Fruit fly (Drosophila melanogaster) whole organism, prepupa: ENCODE results near the gene CG12728.

Experiments
- Blimp-1 ChIP-seq: fragments of 200-800 bp; sonication (Bioruptor generic); optimal IDR thresholded peaks from 3 replicates; lab custom pipeline; 2017; ENCODE audit warnings: missing biosample characterization, missing genetic modification characterization, mild to moderate bottlenecking, moderate library complexity, missing genetic modification reagents
- CG11294 ChIP-seq: fragments of 200-800 bp; sonication (Bioruptor generic); IDR thresholded peaks from 2 replicates; pipeline ENCODE4 v1.3.6; 2022; ENCODE audit warnings: missing biosample characterization, missing genetic modification characterization
- CG11762 ChIP-seq: fragments of 200-800 bp; sonication (Bioruptor generic); optimal IDR thresholded peaks from 3 replicates; lab custom pipeline; 2016; ENCODE audit warnings: missing biosample characterization, missing genetic modification characterization; ENCODE audit not compliant: insufficient read depth
- CG15336 ChIP-seq: fragments of 200-800 bp; sonication (Bioruptor generic); IDR thresholded peaks from 2 replicates; pipeline ENCODE4 v1.3.6; 2022; ENCODE audit warnings: missing biosample characterization, missing genetic modification characterization
- CG1621 ChIP-seq: fragments of 200-800 bp; sonication (Bioruptor generic); optimal IDR thresholded peaks from 3 replicates; lab custom pipeline; 2018; ENCODE audit warnings: missing biosample characterization, mild to moderate bottlenecking, missing genetic modification characterization
- CG16779 ChIP-seq: fragments of 200-800 bp; sonication (Bioruptor generic); optimal IDR thresholded peaks from 3 replicates; lab custom pipeline; 2017; ENCODE audit warnings: missing biosample characterization, mild to moderate bottlenecking, missing genetic modification characterization
- CG3032 ChIP-seq: fragments of 200-800 bp; optimal IDR thresholded peaks from 2 replicates; lab custom pipeline; 2019; ENCODE audit warnings: missing biosample characterization, mild to moderate bottlenecking, missing genetic modification characterization, moderate library complexity
- CG31627 ChIP-seq: fragments of 200-800 bp; sonication (Bioruptor generic); optimal IDR thresholded peaks from 3 replicates; lab custom pipeline; 2016; ENCODE audit warnings: missing biosample characterization, missing genetic modification characterization
- CG32006 ChIP-seq: fragments of 200-800 bp; sonication (Bioruptor generic); optimal IDR thresholded peaks from 3 replicates; lab custom pipeline; 2017; ENCODE audit warnings: missing biosample characterization, mild to moderate bottlenecking, missing genetic modification characterization
- CG34406 ChIP-seq: fragments of 200-800 bp; sonication (Bioruptor generic); optimal IDR thresholded peaks from 3 replicates; lab custom pipeline; 2016; ENCODE audit warnings: missing biosample characterization, missing genetic modification characterization
- CG3919 ChIP-seq: fragments of 200-800 bp; sonication (Bioruptor generic); optimal IDR thresholded peaks from 3 replicates; lab custom pipeline; 2016; ENCODE audit warnings: missing biosample characterization, missing genetic modification characterization
- CG4318 ChIP-seq: fragments of 200-800 bp; sonication (Bioruptor generic); optimal IDR thresholded peaks from 3 replicates; lab custom pipeline; 2017; ENCODE audit warnings: missing biosample characterization, mild to moderate bottlenecking, missing genetic modification characterization
- CG6276 ChIP-seq: fragments of 200-800 bp; sonication (Bioruptor generic); optimal IDR thresholded peaks from 2 replicates; lab custom pipeline; 2017; ENCODE audit warnings: missing biosample characterization, mild to moderate bottlenecking, missing genetic modification characterization
- CG6792 ChIP-seq: fragments of 200-800 bp; sonication (Bioruptor generic); optimal IDR thresholded peaks from 3 replicates; lab custom pipeline; 2016; ENCODE audit warnings: missing biosample characterization, missing genetic modification characterization
- CG6808 ChIP-seq: fragments of 200-800 bp; sonication (Bioruptor generic); optimal IDR thresholded peaks from 3 replicates; lab custom pipeline; 2017; ENCODE audit warnings: missing biosample characterization, missing genetic modification characterization, mild to moderate bottlenecking, moderate library complexity, missing genetic modification reagents
- CG7368 ChIP-seq: fragments of 200-800 bp; sonication (Bioruptor generic); optimal IDR thresholded peaks from 3 replicates; lab custom pipeline; 2016; ENCODE audit warnings: missing biosample characterization, missing genetic modification characterization
- CG8119 ChIP-seq: fragments of 200-800 bp; sonication (Bioruptor generic); IDR thresholded peaks from 3 replicates; pipeline ENCODE4 v1.3.6; 2022; ENCODE audit warnings: missing biosample characterization, missing genetic modification characterization
- CG8319 ChIP-seq: fragments of 200-800 bp; sonication (Bioruptor generic); optimal IDR thresholded peaks from 3 replicates; lab custom pipeline; 2016; ENCODE audit warnings: missing biosample characterization, missing genetic modification characterization
- CG8632 ChIP-seq: fragments of 200-800 bp; sonication (Bioruptor generic); optimal IDR thresholded peaks from 3 replicates; lab custom pipeline; 2016; ENCODE audit warnings: missing biosample characterization, missing genetic modification characterization
- CG9139 ChIP-seq: fragments of 200-800 bp; sonication (Bioruptor generic); optimal IDR thresholded peaks from 3 replicates; lab custom pipeline; 2017; ENCODE audit warnings: missing biosample characterization, mild to moderate bottlenecking, missing genetic modification characterization
- Eip75B ChIP-seq: fragments of 200-800 bp; sonication (Bioruptor generic); optimal IDR thresholded peaks from 3 replicates; lab custom pipeline; 2016; ENCODE audit warnings: missing biosample characterization, missing genetic modification characterization
- Eip78C ChIP-seq: fragments of 200-800 bp; sonication (Bioruptor generic); peaks from one replicate; lab custom pipeline; 2016; ENCODE audit warnings: missing biosample characterization, missing genetic modification characterization
- Eip93F ChIP-seq: fragments of 200-800 bp; sonication (Bioruptor generic); optimal IDR thresholded peaks from 2 replicates; lab custom pipeline; 2016; ENCODE audit warnings: missing biosample characterization, mild to moderate bottlenecking, missing genetic modification characterization
- Ets21C ChIP-seq: fragments of 200-800 bp; sonication (Bioruptor generic); optimal IDR thresholded peaks from 3 replicates; lab custom pipeline; 2016; ENCODE audit warnings: missing biosample characterization, missing genetic modification characterization
- Ets96B ChIP-seq: fragments of 200-800 bp; optimal IDR thresholded peaks from 2 replicates; lab custom pipeline; 2019; ENCODE audit warnings: missing biosample characterization, mild to moderate bottlenecking, missing genetic modification characterization, moderate library complexity
- Gug ChIP-seq: fragments of 200-800 bp; sonication (Bioruptor generic); IDR thresholded peaks from 2 replicates; pipeline ENCODE4 v1.3.6; 2022; ENCODE audit warnings: missing biosample characterization, missing genetic modification characterization
- Hr38 ChIP-seq: sonication (Bioruptor generic); optimal IDR thresholded peaks from 2 replicates; lab custom pipeline; 2016; ENCODE audit warnings: missing biosample characterization, missing genetic modification characterization
- Hr39 ChIP-seq: fragments of 200-800 bp; sonication (Bioruptor generic); optimal IDR thresholded peaks from 2 replicates; lab custom pipeline; 2016; ENCODE audit warnings: missing biosample characterization, missing genetic modification characterization
- Hr4 ChIP-seq: fragments of 200-800 bp; sonication (Bioruptor generic); optimal IDR thresholded peaks from 3 replicates; lab custom pipeline; 2016; ENCODE audit warnings: missing biosample characterization, missing genetic modification characterization
- Lpt ChIP-seq: fragments of 200-800 bp; sonication (Bioruptor generic); optimal IDR thresholded peaks from 3 replicates; lab custom pipeline; 2016; ENCODE audit warnings: missing biosample characterization, missing genetic modification characterization
- Met ChIP-seq: fragments of 200-800 bp; sonication (Bioruptor generic); optimal IDR thresholded peaks from 3 replicates; lab custom pipeline; 2016; ENCODE audit warnings: missing biosample characterization, missing genetic modification characterization
- Smox ChIP-seq: fragments of 200-800 bp; sonication (Bioruptor generic); optimal IDR thresholded peaks from 3 replicates; lab custom pipeline; 2016; ENCODE audit warnings: missing biosample characterization, missing genetic modification characterization
- Sox102F ChIP-seq: fragments of 200-800 bp; sonication (Bioruptor generic); optimal IDR thresholded peaks from 2 replicates; lab custom pipeline; 2016; ENCODE audit warnings: missing biosample characterization, mild to moderate bottlenecking, missing genetic modification characterization
- Sox14 ChIP-seq: fragments of 200-800 bp; sonication (Bioruptor generic); optimal IDR thresholded peaks from 3 replicates; lab custom pipeline; 2016; ENCODE audit warnings: missing biosample characterization, missing genetic modification characterization
- Sox15 ChIP-seq: fragments of 200-800 bp; sonication (Bioruptor generic); optimal IDR thresholded peaks from 3 replicates; lab custom pipeline; 2016; ENCODE audit warnings: missing biosample characterization, missing genetic modification characterization
- achi ChIP-seq: fragments of 200-800 bp; sonication (Bioruptor generic); optimal IDR thresholded peaks from 3 replicates; lab custom pipeline; 2016; ENCODE audit warnings: missing biosample characterization, missing genetic modification characterization
- cyc ChIP-seq: fragments of 200-800 bp; sonication (Bioruptor generic); optimal IDR thresholded peaks from 3 replicates; lab custom pipeline; 2016; ENCODE audit warnings: missing biosample characterization, missing genetic modification characterization
- dac ChIP-seq: fragments of 200-800 bp; sonication (Bioruptor generic); optimal IDR thresholded peaks from 2 replicates; lab custom pipeline; 2017; ENCODE audit warnings: missing biosample characterization, mild to moderate bottlenecking, missing genetic modification characterization
- fd85E ChIP-seq: fragments of 200-800 bp; sonication (Bioruptor generic); optimal IDR thresholded peaks from 3 replicates; lab custom pipeline; 2016; ENCODE audit warnings: missing biosample characterization, missing genetic modification characterization
- lz ChIP-seq: fragments of 200-800 bp; sonication (Bioruptor generic); optimal IDR thresholded peaks from 3 replicates; lab custom pipeline; 2016; ENCODE audit warnings: missing biosample characterization, missing genetic modification characterization
- pdm3 ChIP-seq: fragments of 200-800 bp; sonication (Bioruptor generic); optimal IDR thresholded peaks from 3 replicates; lab custom pipeline; 2016; ENCODE audit warnings: missing biosample characterization, missing genetic modification characterization
- salr ChIP-seq, 2 experiments: fragments of 200-800 bp; sonication (Bioruptor generic); optimal IDR thresholded peaks; 3 replicates each; lab custom pipeline; 2016 to 2018; ENCODE audit warnings: missing biosample characterization in 2 of 2, missing genetic modification characterization in 2 of 2, mild to moderate bottlenecking in 1 of 2
- spab ChIP-seq: fragments of 200-800 bp; sonication (Bioruptor generic); optimal IDR thresholded peaks from 2 replicates; lab custom pipeline; 2017; ENCODE audit warnings: missing biosample characterization, mild to moderate bottlenecking, missing genetic modification characterization, missing genetic modification reagents
- ss ChIP-seq, 2 experiments: fragments of 200-800 bp; sonication (Bioruptor generic); optimal IDR thresholded peaks; 2 replicates in 1 of 2; 3 replicates in 1 of 2; lab custom pipeline; 2017 to 2018; ENCODE audit warnings: mild to moderate bottlenecking in 2 of 2, missing biosample characterization in 2 of 2, missing genetic modification characterization in 2 of 2, moderate library complexity in 1 of 2
- svp ChIP-seq: fragments of 200-800 bp; sonication (Bioruptor generic); peaks from one replicate; lab custom pipeline; 2016; ENCODE audit warnings: missing biosample characterization, missing genetic modification characterization
- topi ChIP-seq: fragments of 200-800 bp; sonication (Bioruptor generic); optimal IDR thresholded peaks from 3 replicates; lab custom pipeline; 2016; ENCODE audit warnings: missing biosample characterization, missing genetic modification characterization
- vri ChIP-seq: fragments of 200-800 bp; sonication (Bioruptor generic); optimal IDR thresholded peaks from 3 replicates; lab custom pipeline; 2016; ENCODE audit warnings: missing biosample characterization, mild to moderate bottlenecking, missing genetic modification characterization

Gene CG12728

DNA sequence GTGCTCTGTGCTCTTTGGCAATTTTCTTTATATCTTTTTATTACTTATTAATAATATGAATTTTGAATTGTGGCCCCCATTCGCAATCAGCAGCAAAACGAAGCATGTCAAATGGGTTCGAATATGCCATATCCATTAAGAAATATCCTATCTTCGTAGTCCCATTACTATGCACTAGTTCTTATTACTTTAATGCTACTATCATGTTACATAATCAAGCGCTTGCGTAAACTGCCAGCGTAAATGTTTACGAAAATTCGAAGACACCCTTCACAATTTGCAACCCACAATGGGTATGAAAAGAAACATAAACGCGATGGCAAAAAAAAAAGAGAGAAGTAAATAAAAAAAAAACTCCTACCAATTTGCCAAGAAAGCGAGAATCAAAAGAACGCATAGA, 15.7 kb upstream of the CG12728 start (continued):
- TF ChIP-seq topi (GFP tag; lab: Kevin White, UChicago) (peak; percentile 65), svp (GFP tag; lab: Kevin White, UChicago) (peak; percentile 63), CG3919 (GFP tag; lab: Kevin White, UChicago) (peak; percentile 73), CG3032 (tag; lab: Kevin White, UChicago) (peak; percentile 60), CG9139 (GFP tag; lab: Kevin White, UChicago) (no peak), Smox (peak; percentile 52), Gug (GFP tag; lab: Robert Waterston, UW) (peak; percentile 46), salr (GFP tag; optimal IDR thresholded peaks at IDR 0.05; lab: Kevin White, UChicago) (peak; percentile 65 to 68), Ets21C (GFP tag; lab: Kevin White, UChicago) (peak; percentile 34), Ets96B (tag; lab: Kevin White, UChicago) (peak; percentile 68), Sox15 (GFP tag; lab: Kevin White, UChicago) (peak; percentile 50), fd85E (GFP tag; lab: Kevin White, UChicago) (no peak), Met (GFP tag; lab: Kevin White, UChicago) (peak; percentile 67), vri (GFP tag; lab: Kevin White, UChicago) (peak; percentile 32), Eip78C (GFP tag; lab: Kevin White, UChicago) (peak; percentile 85)

DNA sequence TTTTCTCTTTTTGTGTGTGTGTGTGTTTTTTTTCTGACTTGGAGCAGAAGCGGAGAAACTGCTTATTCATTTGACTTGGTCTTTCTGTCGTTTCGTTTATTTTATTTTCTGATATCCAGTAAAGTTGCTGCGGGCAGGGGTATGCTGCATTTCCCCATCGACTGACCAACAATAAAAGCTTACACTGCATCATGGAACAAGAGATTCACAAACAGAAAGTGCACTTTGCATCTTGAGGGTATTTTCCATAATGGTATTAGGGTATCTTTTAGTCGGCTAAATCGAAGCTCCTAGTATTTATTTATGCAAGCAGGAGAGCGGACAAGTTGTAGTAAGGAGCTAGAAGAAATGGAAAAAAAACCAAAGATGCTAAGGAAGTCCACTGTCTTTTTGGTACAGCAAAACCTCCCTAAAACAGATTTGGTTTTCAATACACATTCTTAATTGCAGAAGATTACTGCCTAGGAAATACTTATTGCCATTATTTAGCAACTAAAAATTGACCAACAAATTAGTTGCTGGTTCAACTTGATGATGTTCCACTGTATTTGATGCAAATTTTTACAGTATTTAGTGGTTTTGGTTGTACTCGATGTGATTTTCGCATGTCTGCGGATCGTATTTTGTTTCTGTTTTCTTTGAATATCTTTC, 9.9 kb upstream of the CG12728 start:
- TF ChIP-seq Ets21C (GFP tag; lab: Kevin White, UChicago) (peak; percentile 40), CG32006 (peak; percentile 83), Met (GFP tag; lab: Kevin White, UChicago) (peak; percentile 67), CG8319 (GFP tag; lab: Kevin White, UChicago) (peak; percentile 48), CG6792 (GFP tag; lab: Kevin White, UChicago) (peak; percentile 71), lz (GFP tag; lab: Kevin White, UChicago) (peak; percentile 75), fd85E (GFP tag; lab: Kevin White, UChicago) (peak; percentile 16), CG34406 (GFP tag; lab: Kevin White, UChicago) (peak; percentile 54), Blimp-1 (GFP tag; lab: Kevin White, UChicago) (no peak), CG8119 (GFP tag; lab: Robert Waterston, UW) (peak; percentile 88), achi (GFP tag; lab: Kevin White, UChicago) (peak; percentile 78), Eip93F (GFP tag; lab: Kevin White, UChicago) (no peak), Eip75B (GFP tag; lab: Kevin White, UChicago) (peak; percentile 84), pdm3 (GFP tag; lab: Kevin White, UChicago) (peak; percentile 87), CG4318 (GFP tag; lab: Kevin White, UChicago) (peak; percentile 54), CG16779 (tag; lab: Kevin White, UChicago) (peak; percentile 31), CG6808 (GFP tag; lab: Kevin White, UChicago) (peak; percentile 68), CG8632 (GFP tag; lab: Kevin White, UChicago) (peak; percentile 71), Hr38 (GFP tag; lab: Kevin White, UChicago) (no peak), cyc (GFP tag; lab: Kevin White, UChicago) (peak; percentile 82), Sox14 (GFP tag; lab: Kevin White, UChicago) (peak; percentile 90), CG1621 (tag; lab: Kevin White, UChicago) (peak; percentile 69), Ets96B (tag; lab: Kevin White, UChicago) (peak; percentile 80), CG11294 (GFP tag; lab: Robert Waterston, UW) (peak; percentile 53; the same call in 1 of the 2 replicates), Sox15 (GFP tag; lab: Kevin White, UChicago) (peak; percentile 47), CG15336 (GFP tag; lab: Robert Waterston, UW) (peak; percentile 90), vri (GFP tag; lab: Kevin White, UChicago) (peak; percentile 28), CG11762 (peak; percentile 82), CG6276 (GFP tag; lab: Kevin White, UChicago) (peak; percentile 64), CG31627 (GFP tag; lab: Kevin White, UChicago) (peak; percentile 69), CG7368 (GFP tag; lab: Kevin White, UChicago) (peak; percentile 68), ss (GFP tag; optimal IDR thresholded peaks at IDR 0.05; lab: Kevin White, UChicago) (peak; percentile 66 to 72), CG9139 (GFP tag; lab: Kevin White, UChicago) (peak; percentile 22), Hr4 (GFP tag; lab: Kevin White, UChicago) (peak; percentile 78), dac (GFP tag; lab: Kevin White, UChicago) (peak; percentile 64), svp (GFP tag; lab: Kevin White, UChicago) (peak; percentile 86), Sox102F (GFP tag; lab: Kevin White, UChicago) (peak; percentile 60), spab (GFP tag; lab: Kevin White, UChicago) (peak; percentile 50), Eip78C (GFP tag; lab: Kevin White, UChicago) (peak; percentile 96), Lpt (GFP tag; lab: Kevin White, UChicago) (peak; percentile 82), Hr39 (peak; percentile 79)
